Fruit fly (Drosophila melanogaster): ENCODE measurements around the gene Dip-C.

Dip-C gene

DNA sequence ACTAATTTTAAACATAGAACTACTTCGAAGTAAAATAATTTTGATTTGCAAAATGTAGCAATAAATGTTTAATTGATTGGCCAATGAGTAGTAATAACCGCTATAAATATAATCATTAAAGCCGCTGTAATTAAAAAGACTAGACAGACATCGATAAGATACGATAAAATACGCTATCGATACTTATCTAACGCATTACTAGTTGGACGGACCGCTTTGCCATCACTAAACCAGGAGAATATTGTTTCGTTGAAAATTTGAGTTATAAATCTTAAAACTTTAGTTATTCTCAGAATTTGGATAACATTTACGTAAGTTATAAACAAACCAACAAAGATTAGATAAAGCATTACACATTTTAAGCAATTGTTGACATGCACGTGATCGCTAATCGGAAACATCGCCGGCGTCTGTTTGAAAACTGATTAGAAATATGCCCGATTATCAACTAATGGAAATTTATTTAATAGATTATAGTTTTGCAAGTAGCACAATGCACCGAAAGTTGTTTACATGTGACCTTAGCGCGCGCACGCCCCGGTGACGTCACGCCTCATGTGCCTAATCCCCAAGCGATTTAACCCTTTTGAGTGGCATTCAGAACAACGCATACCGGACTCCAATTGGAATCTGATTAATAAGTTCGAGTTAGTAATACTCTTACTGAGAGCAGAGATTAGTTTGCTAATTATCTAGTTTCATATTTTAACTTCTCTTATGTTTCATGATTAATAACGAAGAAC, 26.0 kb upstream of the Dip-C start, which contains the start of gene Desat1 (continued):
- TF ChIP-seq pzg (GFP tag; optimal IDR thresholded peaks at IDR 0.05) (peak; percentile 63), eve (GFP tag; optimal IDR thresholded peaks at IDR 0.05) (no peak), Oli (tag; optimal IDR thresholded peaks at IDR 0.05) (no peak), CG31388 (GFP tag; optimal IDR thresholded peaks at IDR 0.05) (no peak), CG7963 (GFP tag; IDR thresholded peaks at IDR 0.05; ENCODE audit: partially characterized antibody) (peak; percentile 88), CG11085 (GFP tag; IDR thresholded peaks at IDR 0.05) (no peak), oc (tag; optimal IDR thresholded peaks at IDR 0.05) (no peak), CG2875 (GFP tag; optimal IDR thresholded peaks at IDR 0.05) (no peak), Atf3 (GFP tag; optimal IDR thresholded peaks at IDR 0.05) (no peak), slp2 (GFP tag; optimal IDR thresholded peaks at IDR 0.05) (no peak), Oaz (GFP tag; IDR thresholded peaks at IDR 0.05) (no peak), CG7987 (GFP tag; optimal IDR thresholded peaks at IDR 0.05) (peak; percentile 80), nerfin-1 (tag; optimal IDR thresholded peaks at IDR 0.05) (peak; percentile 19), CG32532 (GFP tag; IDR thresholded peaks at IDR 0.05) (no peak), Abd-B (GFP tag; optimal IDR thresholded peaks at IDR 0.05) (peak; percentile 41), CG12769 (tag; optimal IDR thresholded peaks at IDR 0.05) (no peak), Rx (GFP tag; IDR thresholded peaks at IDR 0.05) (no peak), jigr1 (GFP tag; IDR thresholded peaks at IDR 0.05) (no peak), Pdp1 (GFP tag; optimal IDR thresholded peaks at IDR 0.05) (peak in 1 of 2 experiments; percentile 60), CG1647 (GFP tag; optimal IDR thresholded peaks at IDR 0.05) (no peak), CG5245 (GFP tag; optimal IDR thresholded peaks at IDR 0.05) (no peak), Dek (tag; optimal IDR thresholded peaks at IDR 0.05) (no peak), ab (GFP tag; optimal IDR thresholded peaks at IDR 0.05) (no peak), org-1 (GFP tag; optimal IDR thresholded peaks at IDR 0.05) (no peak), CG3838 (GFP tag; optimal IDR thresholded peaks at IDR 0.05) (no peak), Lpt (GFP tag; optimal IDR thresholded peaks at IDR 0.05) (no peak), E2f2 (GFP tag; IDR thresholded peaks at IDR 0.05) (peak; percentile 49; the same call in 1 of the 2 replicates), CG11696 (GFP tag; IDR thresholded peaks at IDR 0.05) (no peak), CG6813 (GFP tag; optimal IDR thresholded peaks at IDR 0.05) (no peak), emc (GFP tag; optimal IDR thresholded peaks at IDR 0.05) (no peak), dimm (GFP tag; IDR thresholded peaks at IDR 0.05) (no peak), ems (GFP tag; optimal IDR thresholded peaks at IDR 0.05) (no peak), Hr3 (GFP tag; optimal IDR thresholded peaks at IDR 0.05) (no peak), gce (GFP tag; IDR thresholded peaks at IDR 0.05) (no peak), CG8281 (tag; optimal IDR thresholded peaks at IDR 0.05) (no peak), CG3281 (GFP tag; optimal IDR thresholded peaks at IDR 0.05) (no peak), cas (GFP tag; IDR thresholded peaks at IDR 0.05) (no peak), HmgD (GFP tag; optimal IDR thresholded peaks at IDR 0.05) (no peak), CG17361 (GFP tag; IDR thresholded peaks at IDR 0.05) (peak; percentile 26; the same call in 1 of the 3 replicates), D (optimal IDR thresholded peaks at IDR 0.05) (no peak), D (GFP tag; optimal IDR thresholded peaks at IDR 0.05) (no peak), jumu (GFP tag; optimal IDR thresholded peaks at IDR 0.05) (no peak), ato (GFP tag; IDR thresholded peaks at IDR 0.05; ENCODE audit: partially characterized antibody) (peak; percentile 86), CG4617 (GFP tag; optimal IDR thresholded peaks at IDR 0.05; ENCODE audit: borderline replicate concordance) (peak; percentile 49), pb (GFP tag; optimal IDR thresholded peaks at IDR 0.05) (no peak), CG34422 (GFP tag; IDR thresholded peaks at IDR 0.05) (no peak), CG14441 (GFP tag; IDR thresholded peaks at IDR 0.05) (no peak), Atf-2 (GFP tag; optimal IDR thresholded peaks at IDR 0.05) (no peak), gro (GFP tag; optimal IDR thresholded peaks at IDR 0.05) (peak; percentile 6), nom (GFP tag; optimal IDR thresholded peaks at IDR 0.05) (no peak), CG12219 (GFP tag; optimal IDR thresholded peaks at IDR 0.05) (no peak)
